Fruit fly (Drosophila melanogaster): Measurements from ENCODE around the gene CG13950.

- TF ChIP-seq bab1 (GFP tag; optimal IDR thresholded peaks at IDR 0.05) = peak; percentile 98
- peak; percentile 98 for TF ChIP-seq CG12768 (GFP tag; optimal IDR thresholded peaks at IDR 0.05)
- TF ChIP-seq Hr96 (GFP tag; optimal IDR thresholded peaks at IDR 0.05) = peak; percentile 95
- peak; percentile 89 for TF ChIP-seq pad (GFP tag; optimal IDR thresholded peaks at IDR 0.05)
- peak; percentile 98 for TF ChIP-seq CG7101 (tag; optimal IDR thresholded peaks at IDR 0.05)
Measured at dm6 chr2L:866950-867744, 7.2 kb downstream of the CG13950 start.

Measured in whole organism, adult.